Worm (Caenorhabditis elegans) whole organism, L2 larva: ENCODE measurements around the gene cyb-3.

ENCODE experiments used
- ama-1 ChIP-seq: fragments of 150-350 bp; optimal IDR thresholded peaks from 2 replicates; lab custom pipeline; 2018; ENCODE audit warnings: inconsistent platforms
- lsy-2 ChIP-seq, 2 experiments: fragments of 150-350 bp in 1 of 2; sonication (generic microtip) in 1 of 2; optimal IDR thresholded peaks; 2 replicates each; lab custom pipeline; 2014 to 2017; ENCODE audit warnings: missing biosample characterization in 2 of 2, missing genetic modification characterization in 2 of 2
- zag-1 ChIP-seq: fragments of 150-350 bp; optimal IDR thresholded peaks from 2 replicates; lab custom pipeline; 2014; ENCODE audit warnings: missing biosample characterization, missing genetic modification characterization

- TF ChIP-seq lsy-2 (tag; optimal IDR thresholded peaks at IDR 0.05; lab: Kevin White, UChicago) = no peak
- TF ChIP-seq ama-1 (lab: Kevin White, UChicago) = no peak
- TF ChIP-seq zag-1 (tag; lab: Kevin White, UChicago) = no peak
Measured at ce11 chrV:15349044-15349443, 46.5 kb upstream of the cyb-3 start, which contains the start of gene clec-230.
